Worm (Caenorhabditis elegans): ENCODE results near the gene pes-8.

ce11 chrX:9208933-9209332, 42.7 kb upstream of the pes-8 start:
- TF ChIP-seq snpc-4 (tag; optimal IDR thresholded peaks at IDR 0.05) = no peak
- TF ChIP-seq R02D3.7 (tag; optimal IDR thresholded peaks at IDR 0.05) = no peak
- no peak for TF ChIP-seq nhr-41 (GFP tag; IDR thresholded peaks at IDR 0.05)
- TF ChIP-seq dve-1 (tag; optimal IDR thresholded peaks at IDR 0.05; ENCODE audit: insufficient read depth) = no peak
- TF ChIP-seq pha-4 (GFP tag; IDR thresholded peaks at IDR 0.05) = no peak
- no peak for TF ChIP-seq pha-4 (tag; optimal IDR thresholded peaks at IDR 0.05)
